Fruit fly (Drosophila melanogaster) whole organism, wandering third instar larva: ENCODE measurements around the gene Rab3GAP1.

Experiments used
- Dfd ChIP-seq: fragments of >200 bp; optimal IDR thresholded peaks from 2 replicates; lab custom pipeline; 2017; ENCODE audit warnings: missing biosample characterization, missing genetic modification characterization
- N ChIP-seq: fragments of >200 bp; optimal IDR thresholded peaks from 2 replicates; lab custom pipeline; 2018; ENCODE audit warnings: missing biosample characterization, missing external identifiers, missing genetic modification characterization
- OdsH ChIP-seq: fragments of 200-800 bp; sonication (Bioruptor generic); optimal IDR thresholded peaks from 2 replicates; lab custom pipeline; 2016; ENCODE audit warnings: missing biosample characterization, mild to moderate bottlenecking, missing genetic modification characterization
- fru ChIP-seq: fragments of 200-800 bp; sonication (Bioruptor generic); optimal IDR thresholded peaks from 3 replicates; lab custom pipeline; 2016; ENCODE audit warnings: missing biosample characterization, mild to moderate bottlenecking, missing genetic modification characterization
- usp ChIP-seq: fragments of >200 bp; optimal IDR thresholded peaks from 2 replicates; lab custom pipeline; 2017; ENCODE audit warnings: missing biosample characterization, missing genetic modification characterization

DNA sequence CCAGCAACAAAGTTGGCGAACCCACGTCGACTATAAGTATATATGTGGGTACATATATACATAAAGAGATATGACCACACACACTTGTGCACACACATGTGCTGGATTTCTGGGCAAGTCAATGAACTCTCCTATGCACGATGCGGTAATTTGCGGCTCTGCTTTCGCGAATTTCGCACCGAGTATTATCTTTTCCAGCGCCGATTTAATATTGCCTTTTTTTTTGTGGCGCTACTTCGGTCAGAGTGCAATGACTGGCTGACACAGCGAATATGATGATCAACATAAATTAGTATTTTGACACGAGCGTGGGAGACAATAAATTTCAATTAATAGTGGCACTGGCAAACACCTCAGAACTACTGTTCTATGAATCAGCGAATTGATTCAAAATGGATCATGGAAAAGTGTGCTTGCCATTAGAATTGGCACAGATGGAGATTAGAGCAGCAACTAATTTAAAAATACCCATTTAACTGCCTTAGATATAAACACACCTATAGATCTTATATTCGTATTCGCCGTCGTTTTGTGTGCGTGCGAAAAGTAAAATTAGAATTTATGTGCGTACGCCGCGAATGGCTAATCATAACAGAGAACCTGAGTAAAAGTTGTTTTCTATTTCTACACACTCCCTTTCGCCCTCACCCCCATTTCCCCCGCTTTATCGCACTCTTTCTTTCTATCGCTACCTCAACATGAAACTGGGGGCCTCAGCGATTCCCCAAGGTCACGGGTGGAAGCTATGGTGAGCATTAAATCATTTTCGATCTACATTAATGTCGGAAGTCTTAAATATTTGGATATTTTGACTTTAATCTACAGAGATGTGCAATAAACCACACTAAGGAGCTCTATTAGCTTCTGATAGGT is 20.7 kb upstream of the Rab3GAP1 start:
- TF ChIP-seq fru (GFP tag; lab: Kevin White, UChicago) (no peak), N (GFP tag; lab: Kevin White, UChicago) (no peak), Dfd (no peak), OdsH (GFP tag; lab: Kevin White, UChicago) (no peak), usp (GFP tag; lab: Kevin White, UChicago) (no peak)
